Worm (Caenorhabditis elegans): ENCODE data around the gene C17H12.3.

The C17H12.3 gene

DNA sequence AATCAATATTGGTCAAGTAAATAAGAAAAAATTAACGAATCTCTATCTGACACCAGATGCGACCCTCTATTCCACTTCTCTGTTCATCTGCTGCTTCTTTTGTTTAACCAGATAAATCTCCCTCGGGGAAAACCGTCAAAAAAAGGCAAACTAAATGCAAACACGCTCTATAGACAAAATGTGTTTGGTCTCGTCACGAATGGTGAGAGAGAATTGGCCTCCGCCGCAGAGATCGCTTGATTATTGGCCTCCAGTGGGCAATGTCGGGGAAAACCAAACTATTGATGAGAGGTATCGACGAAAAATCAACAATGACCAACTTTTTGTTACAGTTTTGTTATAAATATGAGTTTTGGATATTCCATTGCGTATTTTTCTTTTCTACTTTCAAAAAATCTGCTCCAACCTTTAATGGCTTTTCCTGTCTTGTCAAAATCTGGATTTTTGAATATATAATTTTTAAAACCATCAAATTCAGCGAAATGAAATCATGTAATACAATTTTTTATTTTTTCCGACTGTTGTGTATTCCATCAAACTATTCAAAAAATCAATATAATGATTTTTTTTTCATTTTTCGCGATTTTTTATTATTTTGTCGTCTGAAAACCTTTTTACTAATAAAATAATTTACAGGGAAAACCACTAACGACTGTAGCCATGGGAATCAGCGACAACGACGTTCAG lies 4.8 kb downstream of the C17H12.3 start, which contains the start of the genes C17H12.2 and vha-8 (continued):
- TF ChIP-seq D1046.2 (GFP tag; IDR thresholded peaks at IDR 0.05) (peak; percentile 51; the same call in 1 of the 2 replicates), mdl-1 (tag; optimal IDR thresholded peaks at IDR 0.05) (peak in 1 of 2 experiments; percentile 65), lin-29 (GFP tag; IDR thresholded peaks at IDR 0.05) (no peak), dmd-6 (GFP tag; IDR thresholded peaks at IDR 0.05) (peak; percentile 88), ctbp-1 (GFP tag; IDR thresholded peaks at IDR 0.05) (peak; percentile 66), php-3 (GFP tag; IDR thresholded peaks at IDR 0.05) (no peak), mxl-2 (GFP tag; conservative IDR thresholded peaks at IDR 0.05) (no peak), spr-1 (tag; optimal IDR thresholded peaks at IDR 0.05) (peak; percentile 78), dve-1 (tag; optimal IDR thresholded peaks at IDR 0.05; ENCODE audit: insufficient read depth) (peak; percentile 95), arid-1 (GFP tag; conservative IDR thresholded peaks at IDR 0.05) (0 out of 2 replicates have a peak, but pooled peaks have one; percentile 25), ces-1 (GFP tag; optimal IDR thresholded peaks at IDR 0.05) (peak; percentile 60), hmg-1.1 (GFP tag; IDR thresholded peaks at IDR 0.05) (peak; percentile 89), nhr-28 (tag; optimal IDR thresholded peaks at IDR 0.05) (peak; percentile 95), unc-39 (tag; optimal IDR thresholded peaks at IDR 0.05) (no peak), fkh-10 (GFP tag; optimal IDR thresholded peaks at IDR 0.05) (peak; percentile 64), nhr-102 (tag; optimal IDR thresholded peaks at IDR 0.05) (peak; percentile 62), F37D6.2 (tag; optimal IDR thresholded peaks at IDR 0.05) (peak; percentile 56), snpc-1.2 (GFP tag; IDR thresholded peaks at IDR 0.05) (no peak), Y75B8A.6 (GFP tag; IDR thresholded peaks at IDR 0.05) (no peak), saeg-2 (GFP tag; IDR thresholded peaks at IDR 0.05) (no peak), daf-16 (GFP tag; optimal IDR thresholded peaks at IDR 0.05) (peak in 1 of 2 experiments; percentile 47), daf-16 (tag; optimal IDR thresholded peaks at IDR 0.05) (peak; percentile 58), mdt-29 (GFP tag; IDR thresholded peaks at IDR 0.05) (peak; percentile 84), daf-8 (GFP tag; IDR thresholded peaks at IDR 0.05) (no peak), hif-1 (tag; optimal IDR thresholded peaks at IDR 0.05) (peak in 1 of 2 experiments; percentile 69), mes-2 (tag; optimal IDR thresholded peaks at IDR 0.05; ENCODE audit: poor library complexity, severe bottlenecking) (peak; percentile 90), aha-1 (tag) (peak; percentile 97), lin-15B (tag; optimal IDR thresholded peaks at IDR 0.05) (peak; percentile 80), dpl-1 (GFP tag; optimal IDR thresholded peaks at IDR 0.05) (peak; percentile 85), nhr-11 (tag; optimal IDR thresholded peaks at IDR 0.05) (peak; percentile 95), daf-19 (GFP tag; conservative IDR thresholded peaks at IDR 0.05) (no peak), lin-13 (GFP tag; optimal IDR thresholded peaks at IDR 0.05) (peak; percentile 93), tag-97 (GFP tag; IDR thresholded peaks at IDR 0.05) (no peak), lin-38 (GFP tag; IDR thresholded peaks at IDR 0.05) (peak; percentile 98), F44E2.7 (GFP tag; IDR thresholded peaks at IDR 0.05) (no peak), ceh-20 (GFP tag; IDR thresholded peaks at IDR 0.05) (peak; percentile 92), egl-27 (tag; optimal IDR thresholded peaks at IDR 0.05) (no peak), lin-1 (GFP tag; IDR thresholded peaks at IDR 0.05) (peak; percentile 68; the same call in 1 of the 2 replicates), unc-130 (GFP tag; optimal IDR thresholded peaks at IDR 0.05) (no peak), ztf-11 (tag; optimal IDR thresholded peaks at IDR 0.05) (no peak), ceh-82 (tag; optimal IDR thresholded peaks at IDR 0.05) (no peak), Y5F2A.4 (GFP tag; optimal IDR thresholded peaks at IDR 0.05) (no peak), nhr-42 (GFP tag; IDR thresholded peaks at IDR 0.05) (no peak), ZK546.5 (tag; optimal IDR thresholded peaks at IDR 0.05) (peak; percentile 1 to 30), lir-3 (tag; optimal IDR thresholded peaks at IDR 0.05) (no peak), F49E8.2 (tag; optimal IDR thresholded peaks at IDR 0.05; ENCODE audit: borderline replicate concordance) (no peak), madf-9 (GFP tag; conservative IDR thresholded peaks at IDR 0.05) (peak; percentile 47; the same call in 1 of the 2 replicates), dmd-9 (GFP tag; IDR thresholded peaks at IDR 0.05) (0 out of 2 replicates have a peak, but pooled peaks have one; percentile 63), attf-4 (tag; optimal IDR thresholded peaks at IDR 0.05) (no peak)
